Worm (Caenorhabditis elegans): ENCODE results near the gene Y73C8B.5.

Y73C8B.5 gene

ce11 chrV:3196832-3197329, at the start of gene Y73C8B.5, which contains the start of gene Y73C8B.1:
TSS of gene Y73C8B.5 (plus strand) at chrV:3197268.
TSS of gene Y73C8B.1 (minus strand) at chrV:3196882.
- TF ChIP-seq W03F9.2 (tag; optimal IDR thresholded peaks at IDR 0.05): no peak
- TF ChIP-seq dao-5 (tag; optimal IDR thresholded peaks at IDR 0.05): no peak

- TF ChIP-seq dao-5 (tag; optimal IDR thresholded peaks at IDR 0.05) (no peak), W03F9.2 (tag; optimal IDR thresholded peaks at IDR 0.05) (no peak), him-1 (tag; optimal IDR thresholded peaks at IDR 0.05) (no peak)
Observed at ce11 chrV:3149910-3150428, 47.1 kb upstream of the Y73C8B.5 start.

- no peak for TF ChIP-seq W03F9.2 (tag; optimal IDR thresholded peaks at IDR 0.05)
- TF ChIP-seq dao-5 (tag; optimal IDR thresholded peaks at IDR 0.05): no peak
- no peak for TF ChIP-seq him-1 (tag; optimal IDR thresholded peaks at IDR 0.05)
Observed at ce11 chrV:3151862-3152261, 45.2 kb upstream of the Y73C8B.5 start, which contains the start of gene srab-6. TSS of gene srab-6 (minus strand) at chrV:3151962.

- TF ChIP-seq dao-5 (tag; optimal IDR thresholded peaks at IDR 0.05) (no peak), him-1 (tag; optimal IDR thresholded peaks at IDR 0.05) (no peak), W03F9.2 (tag; optimal IDR thresholded peaks at IDR 0.05) (no peak)
Observed at ce11 chrV:3155072-3155471, 42.0 kb upstream of the Y73C8B.5 start, which contains the start of gene srab-7. TSS of gene srab-7 (minus strand) at chrV:3155172.

ce11 chrV:3156786-3157185, 40.3 kb upstream of the Y73C8B.5 start, which contains the start of gene exh-1:
TSS of gene exh-1 (plus strand) at chrV:3157086.
- no peak for TF ChIP-seq him-1 (tag; optimal IDR thresholded peaks at IDR 0.05)
- no peak for TF ChIP-seq W03F9.2 (tag; optimal IDR thresholded peaks at IDR 0.05)
- no peak for TF ChIP-seq dao-5 (tag; optimal IDR thresholded peaks at IDR 0.05)

- TF ChIP-seq him-1 (tag; optimal IDR thresholded peaks at IDR 0.05): no peak
- no peak for TF ChIP-seq W03F9.2 (tag; optimal IDR thresholded peaks at IDR 0.05)
- TF ChIP-seq dao-5 (tag; optimal IDR thresholded peaks at IDR 0.05): no peak
Observed at ce11 chrV:3158379-3158778, 38.7 kb upstream of the Y73C8B.5 start.

- TF ChIP-seq W03F9.2 (tag; optimal IDR thresholded peaks at IDR 0.05) (no peak), him-1 (tag; optimal IDR thresholded peaks at IDR 0.05) (no peak), dao-5 (tag; optimal IDR thresholded peaks at IDR 0.05) (no peak)
Observed at ce11 chrV:3159252-3159651, 37.8 kb upstream of the Y73C8B.5 start, which contains the start of gene C36C5.12. TSS of gene C36C5.12 (minus strand) at chrV:3159352.

- no peak for TF ChIP-seq W03F9.2 (tag; optimal IDR thresholded peaks at IDR 0.05)
- no peak for TF ChIP-seq dao-5 (tag; optimal IDR thresholded peaks at IDR 0.05)
- TF ChIP-seq him-1 (tag; optimal IDR thresholded peaks at IDR 0.05): no peak
Observed at ce11 chrV:3162299-3162698, 34.8 kb upstream of the Y73C8B.5 start.

ce11 chrV:3163143-3163542, 33.9 kb upstream of the Y73C8B.5 start:
- TF ChIP-seq W03F9.2 (tag; optimal IDR thresholded peaks at IDR 0.05) (no peak), dao-5 (tag; optimal IDR thresholded peaks at IDR 0.05) (no peak), him-1 (tag; optimal IDR thresholded peaks at IDR 0.05) (no peak)

- TF ChIP-seq him-1 (tag; optimal IDR thresholded peaks at IDR 0.05) (no peak), W03F9.2 (tag; optimal IDR thresholded peaks at IDR 0.05) (no peak), dao-5 (tag; optimal IDR thresholded peaks at IDR 0.05) (no peak)
Observed at ce11 chrV:3165438-3165837, 31.6 kb upstream of the Y73C8B.5 start, which contains the start of gene C36C5.14. TSS of gene C36C5.14 (minus strand) at chrV:3165538.

- TF ChIP-seq dao-5 (tag; optimal IDR thresholded peaks at IDR 0.05): no peak
- TF ChIP-seq W03F9.2 (tag; optimal IDR thresholded peaks at IDR 0.05): no peak
- no peak for TF ChIP-seq him-1 (tag; optimal IDR thresholded peaks at IDR 0.05)
Observed at ce11 chrV:3166260-3166659, 30.8 kb upstream of the Y73C8B.5 start, which contains the start of gene C36C5.4. TSS of gene C36C5.4 (plus strand) at chrV:3166560.

- TF ChIP-seq dao-5 (tag; optimal IDR thresholded peaks at IDR 0.05): no peak
- no peak for TF ChIP-seq him-1 (tag; optimal IDR thresholded peaks at IDR 0.05)
- TF ChIP-seq W03F9.2 (tag; optimal IDR thresholded peaks at IDR 0.05): no peak
Observed at ce11 chrV:3168650-3169049, 28.4 kb upstream of the Y73C8B.5 start, which contains the start of gene C36C5.15. TSS of gene C36C5.15 (minus strand) at chrV:3168750.

- TF ChIP-seq him-1 (tag; optimal IDR thresholded peaks at IDR 0.05) (no peak), dao-5 (tag; optimal IDR thresholded peaks at IDR 0.05) (no peak), W03F9.2 (tag; optimal IDR thresholded peaks at IDR 0.05) (no peak)
Observed at ce11 chrV:3169838-3170237, 27.2 kb upstream of the Y73C8B.5 start, which contains the start of gene srbc-6. TSS of gene srbc-6 (plus strand) at chrV:3170138.

ce11 chrV:3171625-3172024, 25.4 kb upstream of the Y73C8B.5 start:
- no peak for TF ChIP-seq him-1 (tag; optimal IDR thresholded peaks at IDR 0.05)
- no peak for TF ChIP-seq W03F9.2 (tag; optimal IDR thresholded peaks at IDR 0.05)
- TF ChIP-seq dao-5 (tag; optimal IDR thresholded peaks at IDR 0.05): no peak

- no peak for TF ChIP-seq him-1 (tag; optimal IDR thresholded peaks at IDR 0.05)
- TF ChIP-seq W03F9.2 (tag; optimal IDR thresholded peaks at IDR 0.05): no peak
- no peak for TF ChIP-seq dao-5 (tag; optimal IDR thresholded peaks at IDR 0.05)
Observed at ce11 chrV:3176161-3176560, 20.9 kb upstream of the Y73C8B.5 start, which contains the start of gene srab-8. TSS of gene srab-8 (plus strand) at chrV:3176461.
